Worm (Caenorhabditis elegans) whole organism, L4 larva: ENCODE measurements around the gene T14G8.2.

Source experiments
- T20F7.1 ChIP-seq: fragments of 200-800 bp; sonication (Bioruptor generic); optimal IDR thresholded peaks from 2 replicates; lab custom pipeline; 2018; ENCODE audit warnings: mild to moderate bottlenecking, missing genetic modification characterization, missing compliant biosample characterization
- ZK546.5 ChIP-seq, 2 experiments: sonication (generic microtip); optimal IDR thresholded peaks; 2 replicates each; lab custom pipeline; 2017; ENCODE audit warnings: missing biosample characterization in 2 of 2, missing genetic modification characterization in 2 of 2
- ama-1 ChIP-seq: fragments of 150-350 bp; optimal IDR thresholded peaks from 2 replicates; lab custom pipeline; 2014; ENCODE audit warnings: inconsistent platforms, mixed read lengths
- ceh-28 ChIP-seq: fragments of 150-350 bp; optimal IDR thresholded peaks from 2 replicates; lab custom pipeline; 2014; ENCODE audit warnings: missing biosample characterization, missing genetic modification reagents, missing genetic modification characterization
- ceh-82 ChIP-seq: sonication (generic microtip); optimal IDR thresholded peaks from 2 replicates; lab custom pipeline; 2017; ENCODE audit warnings: missing biosample characterization, missing genetic modification characterization
- egl-27 ChIP-seq: sonication (generic microtip); optimal IDR thresholded peaks from 3 replicates; lab custom pipeline; 2017; ENCODE audit warnings: missing biosample characterization, missing genetic modification reagents, missing genetic modification characterization
- gei-8 ChIP-seq: fragments of 200-800 bp; sonication (Bioruptor generic); optimal IDR thresholded peaks from 2 replicates; lab custom pipeline; 2018; ENCODE audit warnings: mild to moderate bottlenecking, missing genetic modification characterization, missing compliant biosample characterization
- lin-38 ChIP-seq: fragments of 200-800 bp; sonication (Bioruptor generic); IDR thresholded peaks from 2 replicates; pipeline ENCODE4 v1.3.6; 2022; ENCODE audit warnings: missing genetic modification reagents, missing genetic modification characterization, missing compliant biosample characterization
- lsy-2 ChIP-seq, 2 experiments: fragments of 150-350 bp in 1 of 2; sonication (generic microtip) in 1 of 2; optimal IDR thresholded peaks; 2 replicates each; lab custom pipeline; 2014 to 2017; ENCODE audit warnings: missing biosample characterization in 2 of 2, missing genetic modification characterization in 2 of 2
- mdl-1 ChIP-seq, 2 experiments: fragments of 150-350 bp in 1 of 2; sonication (generic microtip) in 1 of 2; optimal IDR thresholded peaks; 2 replicates each; lab custom pipeline; 2014 to 2017; ENCODE audit warnings: missing biosample characterization in 2 of 2, missing genetic modification characterization in 2 of 2
- nhr-76 ChIP-seq: fragments of 150-350 bp; optimal IDR thresholded peaks from 2 replicates; lab custom pipeline; 2014; ENCODE audit warnings: missing biosample characterization, missing genetic modification characterization
- skn-1 ChIP-seq: fragments of 150-350 bp; optimal IDR thresholded peaks from 2 replicates; lab custom pipeline; 2014; ENCODE audit warnings: missing biosample characterization, missing genetic modification characterization
- zip-2 ChIP-seq: fragments of 150-350 bp; optimal IDR thresholded peaks from 2 replicates; lab custom pipeline; 2014; ENCODE audit warnings: missing biosample characterization, missing genetic modification characterization

DNA sequence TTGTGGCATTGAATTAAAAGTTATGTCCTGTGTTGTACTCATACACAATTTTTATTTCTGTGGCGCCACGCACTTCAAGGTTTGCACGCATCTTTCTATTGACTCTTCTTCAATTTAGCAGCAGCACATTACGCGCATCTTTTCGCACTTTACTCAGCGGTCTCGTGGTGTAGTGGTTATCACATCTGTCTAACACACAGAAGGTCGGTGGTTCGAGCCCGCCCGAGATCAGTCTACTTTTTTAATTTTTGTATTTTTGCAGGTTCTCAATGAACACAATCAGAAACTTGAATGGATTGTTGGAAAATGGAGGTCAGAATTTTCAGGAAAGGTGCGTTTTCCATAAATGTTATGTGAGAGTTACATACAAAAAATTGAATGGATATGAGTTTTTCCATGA is 14.3 kb upstream of the T14G8.2 start:
- no peak for TF ChIP-seq skn-1 (tag; lab: Kevin White, UChicago)
- no peak for TF ChIP-seq ceh-28 (tag; lab: Kevin White, UChicago)
- TF ChIP-seq ceh-82 (tag; lab: Kevin White, UChicago), result no peak
- peak in 1 of 2 experiments; percentile 46 for TF ChIP-seq lsy-2 (tag; optimal IDR thresholded peaks at IDR 0.05; lab: Kevin White, UChicago)
- TF ChIP-seq gei-8 (GFP tag; lab: Kevin White, UChicago), result no peak
- no peak for TF ChIP-seq T20F7.1 (GFP tag; lab: Kevin White, UChicago)
- no peak for TF ChIP-seq lin-38 (GFP tag; lab: Robert Waterston, UW)
- no peak for TF ChIP-seq mdl-1 (tag; optimal IDR thresholded peaks at IDR 0.05; lab: Kevin White, UChicago)
- no peak for TF ChIP-seq egl-27 (tag; lab: Kevin White, UChicago)
- TF ChIP-seq nhr-76 (tag; lab: Kevin White, UChicago), result no peak
- TF ChIP-seq zip-2 (tag; lab: Kevin White, UChicago), result no peak
- no peak for TF ChIP-seq ZK546.5 (tag; optimal IDR thresholded peaks at IDR 0.05; lab: Kevin White, UChicago)
- no peak for TF ChIP-seq ama-1 (lab: Kevin White, UChicago)
